Worm (Caenorhabditis elegans): ENCODE measurements around the gene D1044.1.

ce11 chrIII:5525973-5526372 is 18.1 kb upstream of the D1044.1 start, which contains the start of gene dex-1:
- TF ChIP-seq tbp1 (GFP tag; optimal IDR thresholded peaks at IDR 0.05), result no peak
- TF ChIP-seq mes-4 (tag; optimal IDR thresholded peaks at IDR 0.05), result no peak

All from whole organism, young adult.